Worm (Caenorhabditis elegans) whole organism, late embryonic: ENCODE measurements around the gene T28D9.16.

Experiments
- C08G9.2 ChIP-seq: sonication (generic microtip); optimal IDR thresholded peaks from 2 replicates; lab custom pipeline; 2016; ENCODE audit warnings: mild to moderate bottlenecking, missing genetic modification characterization, moderate library complexity, missing compliant biosample characterization
- C38D4.7 ChIP-seq: fragments of 200-800 bp; sonication (Bioruptor generic); optimal IDR thresholded peaks from 2 replicates; lab custom pipeline; 2018; ENCODE audit warnings: mild to moderate bottlenecking, missing genetic modification characterization, moderate library complexity, missing compliant biosample characterization
- K09A11.1 ChIP-seq: sonication (generic microtip); optimal IDR thresholded peaks from 2 replicates; lab custom pipeline; 2017; ENCODE audit warnings: antibody characterized with exemption, mild to moderate bottlenecking, missing genetic modification characterization, missing compliant biosample characterization; ENCODE audit not compliant: insufficient read depth
- ceh-18 ChIP-seq: sonication (generic microtip); optimal IDR thresholded peaks from 2 replicates; lab custom pipeline; 2016; ENCODE audit warnings: missing genetic modification characterization, missing compliant biosample characterization
- ceh-19 ChIP-seq: fragments of 200-800 bp; sonication (Bioruptor generic); optimal IDR thresholded peaks from 2 replicates; lab custom pipeline; 2018; ENCODE audit warnings: mild to moderate bottlenecking, missing genetic modification characterization, missing compliant biosample characterization
- ceh-22 ChIP-seq: sonication (generic microtip); optimal IDR thresholded peaks from 2 replicates; lab custom pipeline; 2017; ENCODE audit warnings: missing biosample characterization, missing genetic modification characterization
- ceh-24 ChIP-seq: sonication (generic microtip); optimal IDR thresholded peaks from 2 replicates; lab custom pipeline; 2016; ENCODE audit warnings: mild to moderate bottlenecking, missing genetic modification characterization, missing compliant biosample characterization
- ceh-30 ChIP-seq: fragments of 150-350 bp; optimal IDR thresholded peaks from 2 replicates; lab custom pipeline; 2014; ENCODE audit warnings: missing biosample characterization, missing genetic modification characterization
- ceh-48 ChIP-seq: sonication (generic microtip); optimal IDR thresholded peaks from 2 replicates; lab custom pipeline; 2016; ENCODE audit warnings: missing genetic modification characterization, inconsistent platforms, missing compliant biosample characterization
- ceh-6 ChIP-seq: fragments of 200-800 bp; sonication (Bioruptor generic); optimal IDR thresholded peaks from 2 replicates; lab custom pipeline; 2018; ENCODE audit warnings: mild to moderate bottlenecking, missing genetic modification characterization, missing compliant biosample characterization
- che-1 ChIP-seq: sonication (generic microtip); optimal IDR thresholded peaks from 2 replicates; lab custom pipeline; 2016; ENCODE audit warnings: mild to moderate bottlenecking, missing genetic modification characterization, missing compliant biosample characterization
- dmd-4 ChIP-seq: sonication (generic microtip); optimal IDR thresholded peaks from 2 replicates; lab custom pipeline; 2016; ENCODE audit warnings: borderline replicate concordance, missing genetic modification characterization, missing compliant biosample characterization
- dve-1 ChIP-seq: sonication (generic microtip); optimal IDR thresholded peaks from 2 replicates; lab custom pipeline; 2017; ENCODE audit warnings: antibody characterized with exemption, mild to moderate bottlenecking, missing genetic modification characterization, missing compliant biosample characterization
- ets-4 ChIP-seq: sonication (generic microtip); optimal IDR thresholded peaks from 2 replicates; lab custom pipeline; 2016; ENCODE audit warnings: missing genetic modification characterization, missing compliant biosample characterization
- eyg-1 ChIP-seq: sonication (generic microtip); optimal IDR thresholded peaks from 2 replicates; lab custom pipeline; 2016; ENCODE audit warnings: missing genotype, missing genetic modification characterization, missing compliant biosample characterization
- fax-1 ChIP-seq: sonication (generic microtip); optimal IDR thresholded peaks from 2 replicates; lab custom pipeline; 2016; ENCODE audit warnings: missing genotype, missing genetic modification characterization, missing compliant biosample characterization
- fkh-10 ChIP-seq: fragments of 150-350 bp; optimal IDR thresholded peaks from 2 replicates; lab custom pipeline; 2014; ENCODE audit warnings: missing biosample characterization, missing genetic modification reagents, missing genetic modification characterization
- hlh-30 ChIP-seq: sonication (generic microtip); optimal IDR thresholded peaks from 2 replicates; lab custom pipeline; 2017; ENCODE audit warnings: antibody characterized with exemption, missing genetic modification characterization, missing compliant biosample characterization; ENCODE audit not compliant: insufficient read depth
- hlh-6 ChIP-seq: sonication (generic microtip); optimal IDR thresholded peaks from 2 replicates; lab custom pipeline; 2016; ENCODE audit warnings: missing genotype, missing genetic modification characterization, missing compliant biosample characterization
- lin-11 ChIP-seq: fragments of 200-800 bp; sonication (Bioruptor generic); optimal IDR thresholded peaks from 2 replicates; lab custom pipeline; 2018; ENCODE audit warnings: mild to moderate bottlenecking, missing genetic modification characterization, missing compliant biosample characterization
- nfya-1 ChIP-seq: sonication (generic microtip); optimal IDR thresholded peaks from 2 replicates; lab custom pipeline; 2017; ENCODE audit warnings: missing genetic modification characterization, mild to moderate bottlenecking, missing compliant biosample characterization, antibody characterized with exemption, moderate library complexity
- npax-4 ChIP-seq: sonication (generic microtip); optimal IDR thresholded peaks from 2 replicates; lab custom pipeline; 2016; ENCODE audit warnings: missing genetic modification characterization, missing compliant biosample characterization
- odd-2 ChIP-seq: sonication (generic microtip); optimal IDR thresholded peaks from 2 replicates; lab custom pipeline; 2017; ENCODE audit warnings: antibody characterized with exemption, mild to moderate bottlenecking, missing genetic modification characterization, missing compliant biosample characterization
- pat-9 ChIP-seq: fragments of 200-800 bp; sonication (Bioruptor generic); optimal IDR thresholded peaks from 2 replicates; lab custom pipeline; 2018; ENCODE audit warnings: mild to moderate bottlenecking, missing genetic modification characterization, moderate library complexity, missing compliant biosample characterization
- pha-2 ChIP-seq: sonication (generic microtip); optimal IDR thresholded peaks from 2 replicates; lab custom pipeline; 2017; ENCODE audit warnings: mild to moderate bottlenecking, missing genetic modification characterization, missing compliant biosample characterization
- pha-4 ChIP-seq: fragments of 150-350 bp; optimal IDR thresholded peaks from 2 replicates; lab custom pipeline; 2018; ENCODE audit warnings: missing biosample characterization, missing genetic modification reagents, missing genetic modification characterization
- pros-1 ChIP-seq: fragments of 150-350 bp; optimal IDR thresholded peaks from 2 replicates; lab custom pipeline; 2014; ENCODE audit warnings: missing biosample characterization, missing genetic modification reagents, missing genetic modification characterization
- ref-2 ChIP-seq: sonication (generic microtip); optimal IDR thresholded peaks from 2 replicates; lab custom pipeline; 2016; ENCODE audit warnings: missing genetic modification characterization, missing compliant biosample characterization
- rnt-1 ChIP-seq: sonication (generic microtip); optimal IDR thresholded peaks from 2 replicates; lab custom pipeline; 2016; ENCODE audit warnings: missing genetic modification characterization, missing compliant biosample characterization
- syd-9 ChIP-seq: sonication (generic microtip); optimal IDR thresholded peaks from 2 replicates; lab custom pipeline; 2016; ENCODE audit warnings: mild to moderate bottlenecking, missing genetic modification characterization, moderate library complexity, missing compliant biosample characterization
- tbx-7 ChIP-seq: sonication (generic microtip); optimal IDR thresholded peaks from 2 replicates; lab custom pipeline; 2016; ENCODE audit warnings: missing genotype, missing genetic modification characterization, missing compliant biosample characterization
- unc-3 ChIP-seq, 2 experiments: fragments of 200-800 bp in 1 of 2; sonication (Bioruptor generic) in 1 of 2; sonication (generic microtip) in 1 of 2; conservative IDR thresholded peaks in 1 of 2; optimal IDR thresholded peaks in 1 of 2; 2 replicates each; pipeline versions ENCODE4 v1.3.6 to Lab custom; 2016 to 2022; ENCODE audit warnings: missing compliant biosample characterization in 2 of 2, missing genetic modification characterization in 2 of 2, missing genetic modification reagents in 1 of 2
- unc-55 ChIP-seq: sonication (generic microtip); optimal IDR thresholded peaks from 2 replicates; lab custom pipeline; 2017; ENCODE audit warnings: missing biosample characterization, missing genetic modification reagents, missing genetic modification characterization
- ztf-16 ChIP-seq: sonication (generic microtip); optimal IDR thresholded peaks from 2 replicates; lab custom pipeline; 2017; ENCODE audit warnings: missing genetic modification characterization, missing compliant biosample characterization

T28D9.16 gene

ce11 chrII:6454671-6455070 is 20.8 kb upstream of the T28D9.16 start, which contains the start of gene aptf-1:
TSS of gene aptf-1 (plus strand) at chrII:6454971.
- TF ChIP-seq pha-2 (tag; lab: Kevin White, UChicago) (no peak), rnt-1 (no peak), dmd-4 (tag; lab: Kevin White, UChicago) (no peak), dve-1 (tag; lab: Kevin White, UChicago) (no peak), hlh-6 (tag; lab: Kevin White, UChicago) (no peak), npax-4 (tag; lab: Kevin White, UChicago) (no peak), pat-9 (tag; lab: Kevin White, UChicago) (no peak), C38D4.7 (no peak), pha-4 (tag; lab: Kevin White, UChicago) (no peak), C08G9.2 (tag; lab: Kevin White, UChicago) (no peak), che-1 (tag; lab: Kevin White, UChicago) (no peak), tbx-7 (no peak), ceh-24 (tag; lab: Kevin White, UChicago) (no peak), ceh-30 (tag; lab: Kevin White, UChicago) (no peak), ztf-16 (tag; lab: Kevin White, UChicago) (no peak), fkh-10 (no peak), hlh-30 (no peak)

- TF ChIP-seq ztf-16 (tag; lab: Kevin White, UChicago), result no peak
- no peak for TF ChIP-seq K09A11.1
- no peak for TF ChIP-seq fax-1 (tag; lab: Kevin White, UChicago)
- TF ChIP-seq ref-2 (tag; lab: Kevin White, UChicago), result no peak
- no peak for TF ChIP-seq pros-1
- TF ChIP-seq hlh-30, result no peak
- no peak for TF ChIP-seq eyg-1
- no peak for TF ChIP-seq npax-4 (tag; lab: Kevin White, UChicago)
- no peak for TF ChIP-seq nfya-1
- no peak for TF ChIP-seq unc-3 (GFP tag; conservative IDR thresholded peaks at IDR 0.05; lab: Robert Waterston, UW)
- TF ChIP-seq unc-3 (tag; optimal IDR thresholded peaks at IDR 0.05; lab: Kevin White, UChicago), result no peak
- no peak for TF ChIP-seq unc-55 (GFP tag; lab: Kevin White, UChicago)
These were observed 6.1 kb upstream of the T28D9.16 start for ce11 chrII:6469340-6469739.

- TF ChIP-seq npax-4 (tag; lab: Kevin White, UChicago), result no peak
- TF ChIP-seq fax-1 (tag; lab: Kevin White, UChicago), result no peak
- no peak for TF ChIP-seq ceh-19 (GFP tag; lab: Kevin White, UChicago)
- TF ChIP-seq ceh-22 (tag; lab: Kevin White, UChicago), result no peak
- no peak for TF ChIP-seq odd-2 (tag; lab: Kevin White, UChicago)
- no peak for TF ChIP-seq lin-11
- TF ChIP-seq ceh-24 (tag; lab: Kevin White, UChicago), result no peak
- no peak for TF ChIP-seq ets-4 (tag; lab: Kevin White, UChicago)
- TF ChIP-seq, all 69 proteins: peak for 0
These were observed 4.5 kb upstream of the T28D9.16 start, which contains the start of gene dgk-5 for ce11 chrII:6470985-6471384. TSS of gene dgk-5 (minus strand) at chrII:6471085.

ce11 chrII:6476655-6477054 is 1.2 kb downstream of the T28D9.16 start, which contains the start of gene T28D9.4:
TSS of gene T28D9.4 (plus strand) at chrII:6476955.
- TF ChIP-seq eyg-1, result no peak
- TF ChIP-seq npax-4 (tag; lab: Kevin White, UChicago), result no peak
- TF ChIP-seq ztf-16 (tag; lab: Kevin White, UChicago), result no peak
- no peak for TF ChIP-seq syd-9
- no peak for TF ChIP-seq unc-55 (GFP tag; lab: Kevin White, UChicago)
- TF ChIP-seq ceh-48 (tag; lab: Kevin White, UChicago), result no peak

ce11 chrII:6482102-6482501 is 6.6 kb downstream of the T28D9.16 start, which contains the start of gene del-10:
TSS of gene del-10 (minus strand) at chrII:6482125.
- TF ChIP-seq ceh-18 (tag; lab: Kevin White, UChicago) (peak; percentile 15), unc-55 (GFP tag; lab: Kevin White, UChicago) (peak; percentile 39), ceh-6 (GFP tag; lab: Kevin White, UChicago) (no peak)
